Worm (Caenorhabditis elegans): ENCODE results near the gene far-1.

DNA sequence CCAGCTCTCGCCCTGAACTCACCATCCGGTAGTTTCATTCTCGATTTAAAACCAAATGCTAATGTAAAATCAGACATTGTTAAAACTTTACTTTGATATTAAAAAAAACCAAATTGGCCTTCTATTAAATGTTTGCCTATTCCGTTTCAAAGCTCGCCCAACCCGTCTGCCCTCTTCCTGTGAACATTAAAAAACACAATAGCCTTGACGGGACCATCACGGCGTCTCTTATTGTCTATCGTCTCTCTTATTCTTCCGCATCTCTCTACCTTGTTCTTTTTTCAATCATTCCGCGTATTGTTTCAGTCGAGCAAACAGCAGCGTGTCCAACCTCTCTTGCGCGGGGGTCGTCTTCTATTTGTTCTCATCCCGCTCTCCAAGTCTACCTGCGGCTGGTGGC is 33.7 kb upstream of the far-1 start, which contains the start of gene ZK512.1:
- no peak for TF ChIP-seq sem-2 (GFP tag; optimal IDR thresholded peaks at IDR 0.05)
- TF ChIP-seq tbx-8 (GFP tag; optimal IDR thresholded peaks at IDR 0.05) = no peak
- no peak for TF ChIP-seq nhr-237 (tag; optimal IDR thresholded peaks at IDR 0.05)
- TF ChIP-seq snpc-4 (tag; optimal IDR thresholded peaks at IDR 0.05) = no peak
- TF ChIP-seq elt-3 (tag; optimal IDR thresholded peaks at IDR 0.05) = no peak
- TF ChIP-seq mep-1 (tag; optimal IDR thresholded peaks at IDR 0.05) = no peak
- TF ChIP-seq unc-62 (GFP tag; optimal IDR thresholded peaks at IDR 0.05) = no peak
- no peak for TF ChIP-seq unc-39 (tag; optimal IDR thresholded peaks at IDR 0.05)
- TF ChIP-seq lin-13 (tag; optimal IDR thresholded peaks at IDR 0.05) = no peak

Measured in whole organism, mixed stage, embryonic.